Worm (Caenorhabditis elegans) whole organism, young adult: ENCODE data around the gene nmur-1.

ENCODE experiments used
- B0035.1 ChIP-seq: sonication (generic microtip); optimal IDR thresholded peaks from 2 replicates; lab custom pipeline; 2016; ENCODE audit warnings: missing genetic modification characterization, mild to moderate bottlenecking, missing compliant biosample characterization, missing genotype, missing genetic modification reagents
- B0336.3 ChIP-seq: fragments of 200-800 bp; sonication (Bioruptor generic); IDR thresholded peaks from 2 replicates; pipeline ENCODE4 v1.3.6; 2022; ENCODE audit warnings: missing genetic modification characterization, missing compliant biosample characterization
- C17E4.6 ChIP-seq: fragments of 200-800 bp; sonication (Bioruptor generic); IDR thresholded peaks from 2 replicates; pipeline ENCODE4 v1.3.6; 2022; ENCODE audit warnings: missing genetic modification reagents, missing genetic modification characterization, missing compliant biosample characterization
- F22D6.2 ChIP-seq: sonication (generic microtip); optimal IDR thresholded peaks from 2 replicates; lab custom pipeline; 2016; ENCODE audit warnings: mild to moderate bottlenecking, missing genetic modification characterization, missing compliant biosample characterization
- F23B12.7 ChIP-seq: sonication (generic microtip); optimal IDR thresholded peaks from 2 replicates; lab custom pipeline; 2017; ENCODE audit warnings: missing genetic modification characterization, mild to moderate bottlenecking, missing compliant biosample characterization, antibody characterized with exemption, moderate library complexity; ENCODE audit not compliant: insufficient read depth
- F57A8.1 ChIP-seq: fragments of 200-800 bp; sonication (Bioruptor generic); optimal IDR thresholded peaks from 2 replicates; lab custom pipeline; 2018; ENCODE audit warnings: mild to moderate bottlenecking, missing genetic modification characterization, moderate library complexity, missing compliant biosample characterization
- K12H6.12 ChIP-seq: fragments of 200-800 bp; sonication (Bioruptor generic); optimal IDR thresholded peaks from 2 replicates; lab custom pipeline; 2018; ENCODE audit warnings: mild to moderate bottlenecking, missing genetic modification characterization, missing compliant biosample characterization
- Y53G8AR.9 ChIP-seq: fragments of 200-800 bp; sonication (Bioruptor generic); conservative IDR thresholded peaks from 2 replicates; pipeline ENCODE4 v1.3.6; 2022; ENCODE audit warnings: missing genetic modification reagents, missing genetic modification characterization, missing compliant biosample characterization
- Y56A3A.18 ChIP-seq: fragments of 200-800 bp; sonication (Bioruptor generic); IDR thresholded peaks from 2 replicates; pipeline ENCODE4 v1.3.6; 2022; ENCODE audit warnings: missing genetic modification reagents, missing genetic modification characterization, missing compliant biosample characterization
- Y95B8A.8 ChIP-seq: fragments of 200-800 bp; sonication (Bioruptor generic); IDR thresholded peaks from 2 replicates; pipeline ENCODE4 v1.3.6; 2022; ENCODE audit warnings: missing genetic modification reagents, missing genetic modification characterization, missing compliant biosample characterization
- aptf-2 ChIP-seq: fragments of 200-800 bp; sonication (Bioruptor generic); conservative IDR thresholded peaks from 2 replicates; pipeline ENCODE4 v1.3.6; 2022; ENCODE audit warnings: missing genetic modification reagents, missing genetic modification characterization, missing compliant biosample characterization
- aptf-3 ChIP-seq: fragments of 200-800 bp; sonication (Bioruptor generic); IDR thresholded peaks from 2 replicates; pipeline ENCODE4 v1.3.6; 2022; ENCODE audit warnings: missing genetic modification characterization, missing compliant biosample characterization
- atf-7 ChIP-seq: sonication (generic microtip); optimal IDR thresholded peaks from 2 replicates; lab custom pipeline; 2017; ENCODE audit warnings: mild to moderate bottlenecking, missing genetic modification characterization, missing compliant biosample characterization
- athp-1 ChIP-seq: sonication (generic microtip); optimal IDR thresholded peaks from 2 replicates; lab custom pipeline; 2017; ENCODE audit warnings: mild to moderate bottlenecking, missing genetic modification characterization, missing compliant biosample characterization
- attf-5 ChIP-seq: fragments of 200-800 bp; sonication (Bioruptor generic); optimal IDR thresholded peaks from 2 replicates; lab custom pipeline; 2018; ENCODE audit warnings: mild to moderate bottlenecking, missing genetic modification characterization, missing compliant biosample characterization
- bed-2 ChIP-seq: fragments of 200-800 bp; sonication (Bioruptor generic); IDR thresholded peaks from 2 replicates; pipeline ENCODE4 v1.3.6; 2022; ENCODE audit warnings: missing genetic modification reagents, missing genetic modification characterization, missing compliant biosample characterization
- cebp-2 ChIP-seq: fragments of 200-800 bp; sonication (Bioruptor generic); IDR thresholded peaks from 2 replicates; pipeline ENCODE4 v1.3.6; 2022; ENCODE audit warnings: missing genetic modification characterization, missing compliant biosample characterization
- ceh-27 ChIP-seq: fragments of 200-800 bp; sonication (Bioruptor generic); optimal IDR thresholded peaks from 2 replicates; lab custom pipeline; 2018; ENCODE audit warnings: mild to moderate bottlenecking, missing genetic modification characterization, moderate library complexity, missing compliant biosample characterization
- ceh-91 ChIP-seq: fragments of 200-800 bp; sonication (Bioruptor generic); IDR thresholded peaks from 2 replicates; pipeline ENCODE4 v1.3.6; 2022; ENCODE audit warnings: missing genetic modification reagents, missing genetic modification characterization, missing compliant biosample characterization
- efl-1 ChIP-seq: fragments of 150-350 bp; optimal IDR thresholded peaks from 2 replicates; lab custom pipeline; 2014; ENCODE audit warnings: missing biosample characterization, missing genetic modification reagents, missing genetic modification characterization
- ekl-4 ChIP-seq: fragments of 200-800 bp; sonication (Bioruptor generic); IDR thresholded peaks from 2 replicates; pipeline ENCODE4 v1.3.6; 2022; ENCODE audit warnings: missing genetic modification reagents, missing genetic modification characterization, missing compliant biosample characterization
- ets-4 ChIP-seq: fragments of 200-800 bp; sonication (Bioruptor generic); optimal IDR thresholded peaks from 2 replicates; lab custom pipeline; 2018; ENCODE audit warnings: mild to moderate bottlenecking, missing genetic modification characterization, missing compliant biosample characterization
- gei-17 ChIP-seq: fragments of 200-800 bp; sonication (Bioruptor generic); optimal IDR thresholded peaks from 2 replicates; lab custom pipeline; 2018; ENCODE audit warnings: mild to moderate bottlenecking, missing genetic modification characterization, missing compliant biosample characterization
- hmg-1.2 ChIP-seq: fragments of 200-800 bp; sonication (Bioruptor generic); IDR thresholded peaks from 2 replicates; pipeline ENCODE4 v1.3.6; 2022; ENCODE audit warnings: missing genetic modification reagents, missing genetic modification characterization, missing compliant biosample characterization
- hmg-20 ChIP-seq: fragments of 200-800 bp; sonication (Bioruptor generic); IDR thresholded peaks from 2 replicates; pipeline ENCODE4 v1.3.6; 2022; ENCODE audit warnings: missing genetic modification reagents, missing genetic modification characterization, missing compliant biosample characterization
- hrde-1 ChIP-seq: sonication (generic microtip); optimal IDR thresholded peaks from 2 replicates; lab custom pipeline; 2016; ENCODE audit warnings: missing genetic modification characterization, mild to moderate bottlenecking, missing compliant biosample characterization, moderate library complexity, missing genotype, missing genetic modification reagents, borderline replicate concordance
- lag-1 ChIP-seq: fragments of 200-800 bp; sonication (Bioruptor generic); IDR thresholded peaks from 2 replicates; pipeline ENCODE4 v1.3.6; 2022; ENCODE audit warnings: missing genetic modification reagents, missing genetic modification characterization, missing compliant biosample characterization
- let-526 ChIP-seq: fragments of 200-800 bp; sonication (Bioruptor generic); IDR thresholded peaks from 2 replicates; pipeline ENCODE4 v1.3.6; 2022; ENCODE audit warnings: missing genetic modification reagents, missing genetic modification characterization, missing compliant biosample characterization
- lin-26 ChIP-seq: fragments of 200-800 bp; sonication (Bioruptor generic); IDR thresholded peaks from 2 replicates; pipeline ENCODE4 v1.3.6; 2022; ENCODE audit warnings: missing genetic modification reagents, missing genetic modification characterization, missing compliant biosample characterization
- lin-40 ChIP-seq: sonication (generic microtip); optimal IDR thresholded peaks from 2 replicates; lab custom pipeline; 2016; ENCODE audit warnings: missing genetic modification characterization, mild to moderate bottlenecking, missing compliant biosample characterization, missing genotype, missing genetic modification reagents
- madf-6 ChIP-seq: fragments of 200-800 bp; sonication (Bioruptor generic); IDR thresholded peaks from 2 replicates; pipeline ENCODE4 v1.3.6; 2022; ENCODE audit warnings: missing genetic modification reagents, missing genetic modification characterization, missing compliant biosample characterization
- mes-4 ChIP-seq: sonication (generic microtip); optimal IDR thresholded peaks from 2 replicates; lab custom pipeline; 2016; ENCODE audit warnings: missing genotype, missing genetic modification characterization, missing compliant biosample characterization
- nfyb-1 ChIP-seq: fragments of 200-800 bp; sonication (Bioruptor generic); IDR thresholded peaks from 2 replicates; pipeline ENCODE4 v1.3.6; 2022; ENCODE audit warnings: missing genetic modification reagents, missing genetic modification characterization, missing compliant biosample characterization
- nhr-120 ChIP-seq: fragments of 200-800 bp; sonication (Bioruptor generic); IDR thresholded peaks from 2 replicates; pipeline ENCODE4 v1.3.6; 2022; ENCODE audit warnings: missing genetic modification characterization, missing compliant biosample characterization
- pha-4 ChIP-seq: fragments of 150-350 bp; sonication (generic microtip); optimal IDR thresholded peaks from 2 replicates; lab custom pipeline; 2014; ENCODE audit warnings: missing biosample characterization, missing genetic modification reagents, missing genetic modification characterization
- rcor-1 ChIP-seq: fragments of 200-800 bp; sonication (Bioruptor generic); IDR thresholded peaks from 2 replicates; pipeline ENCODE4 v1.3.6; 2022; ENCODE audit warnings: missing genetic modification reagents, missing genetic modification characterization, missing compliant biosample characterization
- rec-8 ChIP-seq, 2 experiments: sonication (generic microtip); optimal IDR thresholded peaks; 2 replicates each; lab custom pipeline; 2016; ENCODE audit warnings: mild to moderate bottlenecking in 2 of 2, missing genetic modification characterization in 2 of 2, missing genetic modification reagents in 2 of 2, missing genotype in 2 of 2, missing biosample characterization in 1 of 2, missing compliant biosample characterization in 1 of 2, moderate library complexity in 1 of 2
- snpc-1.3 ChIP-seq: sonication (generic microtip); optimal IDR thresholded peaks from 2 replicates; lab custom pipeline; 2017; ENCODE audit warnings: missing genetic modification characterization, mild to moderate bottlenecking, missing compliant biosample characterization, antibody characterized with exemption, moderate library complexity, missing genotype, missing genetic modification reagents; ENCODE audit not compliant: insufficient read depth
- sptf-2 ChIP-seq: fragments of 200-800 bp; sonication (Bioruptor generic); optimal IDR thresholded peaks from 2 replicates; lab custom pipeline; 2018; ENCODE audit warnings: mild to moderate bottlenecking, missing genetic modification characterization, missing compliant biosample characterization
- xnd-1 ChIP-seq: sonication (generic microtip); optimal IDR thresholded peaks from 2 replicates; lab custom pipeline; 2016; ENCODE audit warnings: missing genotype, missing genetic modification reagents, missing genetic modification characterization, missing compliant biosample characterization
- zfh-2 ChIP-seq: fragments of 200-800 bp; sonication (Bioruptor generic); conservative IDR thresholded peaks from 2 replicates; pipeline ENCODE4 v1.3.6; 2022; ENCODE audit warnings: missing genetic modification reagents, missing genetic modification characterization, missing compliant biosample characterization
- ztf-25 ChIP-seq: fragments of 200-800 bp; sonication (Bioruptor generic); IDR thresholded peaks from 2 replicates; pipeline ENCODE4 v1.3.6; 2022; ENCODE audit warnings: missing genetic modification reagents, missing genetic modification characterization, missing compliant biosample characterization
- ztf-28 ChIP-seq: fragments of 200-800 bp; sonication (Bioruptor generic); IDR thresholded peaks from 2 replicates; pipeline ENCODE4 v1.3.6; 2022; ENCODE audit warnings: missing genetic modification reagents, missing genetic modification characterization, missing compliant biosample characterization
- ztf-3 ChIP-seq: fragments of 200-800 bp; sonication (Bioruptor generic); optimal IDR thresholded peaks from 2 replicates; lab custom pipeline; 2018; ENCODE audit warnings: mild to moderate bottlenecking, missing genetic modification characterization, missing compliant biosample characterization
- ztf-6 ChIP-seq: fragments of 200-800 bp; sonication (Bioruptor generic); IDR thresholded peaks from 2 replicates; pipeline ENCODE4 v1.3.6; 2022; ENCODE audit warnings: missing genetic modification reagents, missing genetic modification characterization, missing compliant biosample characterization

The nmur-1 gene

ce11 chrX:8987828-8988227, 7.1 kb downstream of the nmur-1 start, which contains the start of gene twk-18:
Gene twk-18 (plus strand): TSS chrX:8988128.
- no peak for TF ChIP-seq athp-1 (tag; lab: Kevin White, UChicago)
- no peak for TF ChIP-seq Y95B8A.8 (GFP tag; lab: Robert Waterston, UW)
- no peak for TF ChIP-seq aptf-2 (GFP tag; lab: Robert Waterston, UW)
- TF ChIP-seq snpc-1.3 (tag; lab: Kevin White, UChicago) = no peak
- no peak for TF ChIP-seq gei-17 (GFP tag; lab: Kevin White, UChicago)
- no peak for TF ChIP-seq rcor-1
- no peak for TF ChIP-seq nhr-120 (GFP tag; lab: Robert Waterston, UW)
- TF ChIP-seq efl-1 = no peak
- no peak for TF ChIP-seq atf-7
- no peak for TF ChIP-seq ekl-4 (GFP tag; lab: Robert Waterston, UW)
- TF ChIP-seq hmg-20 = no peak
- TF ChIP-seq bed-2 (GFP tag; lab: Robert Waterston, UW) = no peak
- no peak for TF ChIP-seq let-526 (GFP tag; lab: Robert Waterston, UW)
- no peak for TF ChIP-seq ztf-28 (GFP tag; lab: Robert Waterston, UW)
- TF ChIP-seq, all 124 proteins: peak for 0

ce11 chrX:8991856-8992456, 11.2 kb downstream of the nmur-1 start, which contains the start of gene C24A3.4:
Gene C24A3.4 (plus strand): TSS chrX:8992406.
- no peak for TF ChIP-seq aptf-3 (GFP tag; lab: Robert Waterston, UW)
- no peak for TF ChIP-seq F22D6.2 (tag; lab: Kevin White, UChicago)
- TF ChIP-seq pha-4 (tag; lab: Kevin White, UChicago) = no peak
- no peak for TF ChIP-seq hrde-1 (tag; lab: Kevin White, UChicago)
- no peak for TF ChIP-seq lin-40 (tag; lab: Kevin White, UChicago)
- no peak for TF ChIP-seq ceh-91 (GFP tag; lab: Robert Waterston, UW)
- no peak for TF ChIP-seq ets-4 (GFP tag; lab: Kevin White, UChicago)
- no peak for TF ChIP-seq hmg-1.2 (GFP tag; lab: Robert Waterston, UW)
- TF ChIP-seq ceh-27 (GFP tag; lab: Kevin White, UChicago) = no peak
- no peak for TF ChIP-seq Y53G8AR.9 (GFP tag; lab: Robert Waterston, UW)
- TF ChIP-seq attf-5 (GFP tag; lab: Kevin White, UChicago) = no peak
- no peak for TF ChIP-seq xnd-1 (tag; lab: Kevin White, UChicago)
- TF ChIP-seq F57A8.1 (GFP tag; lab: Kevin White, UChicago) = no peak
- no peak for TF ChIP-seq atf-7
- no peak for TF ChIP-seq cebp-2 (GFP tag; lab: Robert Waterston, UW)
- no peak for TF ChIP-seq C17E4.6 (GFP tag; lab: Robert Waterston, UW)

DNA sequence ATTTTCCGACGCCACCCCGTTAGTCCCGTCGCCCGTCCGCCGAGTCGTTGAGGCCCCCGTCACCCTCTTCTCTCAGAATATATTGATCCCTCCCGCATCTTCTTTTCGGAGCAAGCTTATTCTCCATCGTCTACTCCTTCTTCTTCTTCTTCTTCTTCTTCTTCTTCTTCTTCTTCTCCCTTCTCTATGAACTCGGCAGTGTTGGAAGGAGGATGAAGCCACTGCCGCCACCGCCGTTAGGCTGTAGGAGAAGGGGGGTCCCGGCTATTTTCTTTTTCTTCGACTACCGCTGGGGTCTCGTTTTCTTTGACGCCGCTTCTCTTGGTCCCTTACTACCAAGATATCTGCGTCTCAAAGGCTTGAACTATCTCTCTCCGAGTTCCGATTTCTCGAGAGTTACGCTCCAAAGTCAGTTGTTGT, 14.8 kb downstream of the nmur-1 start:
- TF ChIP-seq rcor-1 (peak; percentile 45; the same call in 1 of the 2 replicates), ztf-3 (no peak), B0336.3 (GFP tag; lab: Robert Waterston, UW) (no peak), madf-6 (GFP tag; lab: Robert Waterston, UW) (no peak), bed-2 (GFP tag; lab: Robert Waterston, UW) (no peak), F23B12.7 (tag; lab: Kevin White, UChicago) (no peak), nfyb-1 (GFP tag; lab: Robert Waterston, UW) (no peak), zfh-2 (peak; percentile 90), rec-8 (tag; optimal IDR thresholded peaks at IDR 0.05; lab: Kevin White, UChicago) (no peak), lin-26 (GFP tag; lab: Robert Waterston, UW) (no peak), Y56A3A.18 (GFP tag; lab: Robert Waterston, UW) (no peak), F22D6.2 (tag; lab: Kevin White, UChicago) (no peak), ztf-6 (no peak), mes-4 (no peak), K12H6.12 (peak; percentile 57), ekl-4 (GFP tag; lab: Robert Waterston, UW) (no peak), ztf-25 (GFP tag; lab: Robert Waterston, UW) (no peak), sptf-2 (GFP tag; lab: Kevin White, UChicago) (no peak), B0035.1 (no peak), lag-1 (no peak)
